Worm (Caenorhabditis elegans) whole organism, young adult: Measurements from ENCODE around the gene srd-44.
A peak's percentile ranks its signal among the peaks of the same experiment; 100 is the strongest.

Experiments used
- B0336.3 ChIP-seq: fragments of 200-800 bp; sonication (Bioruptor generic); IDR thresholded peaks from 2 replicates; pipeline ENCODE4 v1.3.6; 2022; ENCODE audit warnings: missing genetic modification characterization, missing compliant biosample characterization
- F10E7.11 ChIP-seq: sonication (generic microtip); optimal IDR thresholded peaks from 2 replicates; lab custom pipeline; 2017; ENCODE audit warnings: mild to moderate bottlenecking, missing genetic modification characterization, moderate library complexity, missing compliant biosample characterization
- F22D6.2 ChIP-seq: sonication (generic microtip); optimal IDR thresholded peaks from 2 replicates; lab custom pipeline; 2016; ENCODE audit warnings: mild to moderate bottlenecking, missing genetic modification characterization, missing compliant biosample characterization
- F37B4.10 ChIP-seq: fragments of 200-800 bp; sonication (Bioruptor generic); IDR thresholded peaks from 2 replicates; pipeline ENCODE4 v1.3.6; 2022; ENCODE audit warnings: missing genetic modification characterization, missing compliant biosample characterization
- F52B5.7 ChIP-seq: sonication (generic microtip); optimal IDR thresholded peaks from 2 replicates; lab custom pipeline; 2016; ENCODE audit warnings: mild to moderate bottlenecking, missing genetic modification characterization, missing compliant biosample characterization
- F55B11.4 ChIP-seq: sonication (generic microtip); optimal IDR thresholded peaks from 2 replicates; lab custom pipeline; 2016; ENCODE audit warnings: missing compliant biosample characterization, missing genetic modification characterization, borderline replicate concordance; ENCODE audit not compliant: insufficient read depth
- K11D2.4 ChIP-seq: fragments of 200-800 bp; sonication (Bioruptor generic); IDR thresholded peaks from 2 replicates; pipeline ENCODE4 v1.3.6; 2022; ENCODE audit warnings: missing genetic modification reagents, missing genetic modification characterization, missing compliant biosample characterization
- T07F8.4 ChIP-seq: sonication (generic microtip); optimal IDR thresholded peaks from 2 replicates; lab custom pipeline; 2016; ENCODE audit warnings: mild to moderate bottlenecking, missing genetic modification characterization, moderate library complexity, missing compliant biosample characterization
- T26A5.8 ChIP-seq: sonication (generic microtip); optimal IDR thresholded peaks from 2 replicates; lab custom pipeline; 2016; ENCODE audit warnings: missing genetic modification characterization, missing compliant biosample characterization
- akir-1 ChIP-seq: fragments of 200-800 bp; sonication (Bioruptor generic); optimal IDR thresholded peaks from 2 replicates; lab custom pipeline; 2018; ENCODE audit warnings: mild to moderate bottlenecking, missing genetic modification characterization, moderate library complexity, missing compliant biosample characterization
- ama-1 ChIP-seq, 3 experiments: fragments of 150-350 bp in 1 of 3; sonication (generic microtip) in 2 of 3; optimal IDR thresholded peaks; 2 replicates each; lab custom pipeline; 2014 to 2018; ENCODE audit warnings: missing biosample characterization in 2 of 3, missing genetic modification characterization in 2 of 3, missing genetic modification reagents in 2 of 3
- athp-1 ChIP-seq: sonication (generic microtip); optimal IDR thresholded peaks from 2 replicates; lab custom pipeline; 2017; ENCODE audit warnings: mild to moderate bottlenecking, missing genetic modification characterization, missing compliant biosample characterization
- attf-5 ChIP-seq: fragments of 200-800 bp; sonication (Bioruptor generic); optimal IDR thresholded peaks from 2 replicates; lab custom pipeline; 2018; ENCODE audit warnings: mild to moderate bottlenecking, missing genetic modification characterization, missing compliant biosample characterization
- attf-6 ChIP-seq: fragments of 200-800 bp; sonication (Bioruptor generic); IDR thresholded peaks from 2 replicates; pipeline ENCODE4 v1.3.6; 2022; ENCODE audit warnings: missing genetic modification reagents, missing genetic modification characterization, missing compliant biosample characterization
- ccch-3 ChIP-seq: fragments of 200-800 bp; sonication (Bioruptor generic); optimal IDR thresholded peaks from 2 replicates; lab custom pipeline; 2018; ENCODE audit warnings: mild to moderate bottlenecking, missing genetic modification characterization, missing compliant biosample characterization
- cebp-2 ChIP-seq: fragments of 200-800 bp; sonication (Bioruptor generic); IDR thresholded peaks from 2 replicates; pipeline ENCODE4 v1.3.6; 2022; ENCODE audit warnings: missing genetic modification characterization, missing compliant biosample characterization
- chd-7 ChIP-seq: sonication (generic microtip); optimal IDR thresholded peaks from 2 replicates; lab custom pipeline; 2016; ENCODE audit warnings: mild to moderate bottlenecking, missing genetic modification characterization, moderate library complexity, missing compliant biosample characterization
- die-1 ChIP-seq: sonication (generic microtip); optimal IDR thresholded peaks from 2 replicates; lab custom pipeline; 2016; ENCODE audit warnings: missing genotype, mild to moderate bottlenecking, missing genetic modification characterization, missing compliant biosample characterization
- dox-1 ChIP-seq: fragments of 200-800 bp; sonication (Bioruptor generic); IDR thresholded peaks from 2 replicates; pipeline ENCODE4 v1.3.6; 2022; ENCODE audit warnings: missing genetic modification reagents, missing genetic modification characterization, missing compliant biosample characterization
- egl-18 ChIP-seq: fragments of 200-800 bp; sonication (Bioruptor generic); IDR thresholded peaks from 2 replicates; pipeline ENCODE4 v1.3.6; 2022; ENCODE audit warnings: missing genetic modification reagents, missing genetic modification characterization, missing compliant biosample characterization
- egl-44 ChIP-seq: fragments of 200-800 bp; sonication (Bioruptor generic); IDR thresholded peaks from 2 replicates; pipeline ENCODE4 v1.3.6; 2022; ENCODE audit warnings: missing genetic modification reagents, missing genetic modification characterization, missing compliant biosample characterization
- ekl-4 ChIP-seq: fragments of 200-800 bp; sonication (Bioruptor generic); IDR thresholded peaks from 2 replicates; pipeline ENCODE4 v1.3.6; 2022; ENCODE audit warnings: missing genetic modification reagents, missing genetic modification characterization, missing compliant biosample characterization
- hlh-26 ChIP-seq: fragments of 200-800 bp; sonication (Bioruptor generic); conservative IDR thresholded peaks from 2 replicates; pipeline ENCODE4 v1.3.6; 2022; ENCODE audit warnings: missing genetic modification reagents, missing genetic modification characterization, missing compliant biosample characterization
- hsf-1 ChIP-seq: fragments of 200-800 bp; sonication (Bioruptor generic); IDR thresholded peaks from 2 replicates; pipeline ENCODE4 v1.3.6; 2022; ENCODE audit warnings: missing genetic modification reagents, missing genetic modification characterization, missing compliant biosample characterization
- let-526 ChIP-seq: fragments of 200-800 bp; sonication (Bioruptor generic); IDR thresholded peaks from 2 replicates; pipeline ENCODE4 v1.3.6; 2022; ENCODE audit warnings: missing genetic modification reagents, missing genetic modification characterization, missing compliant biosample characterization
- lin-35 ChIP-seq, 3 experiments: fragments of 150-350 bp in 2 of 3; sonication (generic microtip) in 1 of 3; optimal IDR thresholded peaks; 2 replicates each; lab custom pipeline; 2014 to 2018; ENCODE audit warnings: missing biosample characterization in 3 of 3, missing genetic modification characterization in 3 of 3, missing genetic modification reagents in 3 of 3
- lin-54 ChIP-seq: fragments of 200-800 bp; sonication (Bioruptor generic); optimal IDR thresholded peaks from 2 replicates; lab custom pipeline; 2018; ENCODE audit warnings: mild to moderate bottlenecking, missing genetic modification characterization, missing compliant biosample characterization
- lir-1 ChIP-seq: fragments of 200-800 bp; sonication (Bioruptor generic); conservative IDR thresholded peaks from 2 replicates; pipeline ENCODE4 v1.3.6; 2022; ENCODE audit warnings: missing genetic modification reagents, missing genetic modification characterization, missing compliant biosample characterization
- lsy-27 ChIP-seq: sonication (generic microtip); optimal IDR thresholded peaks from 2 replicates; lab custom pipeline; 2017; ENCODE audit warnings: missing genetic modification characterization, mild to moderate bottlenecking, missing compliant biosample characterization, antibody characterized with exemption, missing genotype, borderline replicate concordance; ENCODE audit not compliant: insufficient read depth
- madf-3 ChIP-seq: fragments of 200-800 bp; sonication (Bioruptor generic); IDR thresholded peaks from 2 replicates; pipeline ENCODE4 v1.3.6; 2022; ENCODE audit warnings: missing genetic modification reagents, missing genetic modification characterization, missing compliant biosample characterization
- madf-8 ChIP-seq: fragments of 200-800 bp; sonication (Bioruptor generic); conservative IDR thresholded peaks from 2 replicates; pipeline ENCODE4 v1.3.6; 2022; ENCODE audit warnings: missing genetic modification reagents, missing genetic modification characterization, missing compliant biosample characterization
- mel-28 ChIP-seq: sonication (generic microtip); optimal IDR thresholded peaks from 2 replicates; lab custom pipeline; 2016; ENCODE audit warnings: borderline replicate concordance, mild to moderate bottlenecking, missing genetic modification characterization, missing compliant biosample characterization
- nfyb-1 ChIP-seq: fragments of 200-800 bp; sonication (Bioruptor generic); IDR thresholded peaks from 2 replicates; pipeline ENCODE4 v1.3.6; 2022; ENCODE audit warnings: missing genetic modification reagents, missing genetic modification characterization, missing compliant biosample characterization
- nhr-179 ChIP-seq: sonication (generic microtip); optimal IDR thresholded peaks from 2 replicates; lab custom pipeline; 2016; ENCODE audit warnings: mild to moderate bottlenecking, missing genetic modification characterization, missing compliant biosample characterization
- nhr-27 ChIP-seq: fragments of 200-800 bp; sonication (Bioruptor generic); optimal IDR thresholded peaks from 2 replicates; lab custom pipeline; 2018; ENCODE audit warnings: mild to moderate bottlenecking, missing genetic modification characterization, moderate library complexity, missing compliant biosample characterization
- pha-4 ChIP-seq: fragments of 150-350 bp; sonication (generic microtip); optimal IDR thresholded peaks from 2 replicates; lab custom pipeline; 2014; ENCODE audit warnings: missing biosample characterization, missing genetic modification reagents, missing genetic modification characterization
- rcor-1 ChIP-seq: fragments of 200-800 bp; sonication (Bioruptor generic); IDR thresholded peaks from 2 replicates; pipeline ENCODE4 v1.3.6; 2022; ENCODE audit warnings: missing genetic modification reagents, missing genetic modification characterization, missing compliant biosample characterization
- sdz-38 ChIP-seq: sonication (generic microtip); optimal IDR thresholded peaks from 2 replicates; lab custom pipeline; 2016; ENCODE audit warnings: missing genotype, missing genetic modification characterization, missing compliant biosample characterization
- sea-2 ChIP-seq: fragments of 200-800 bp; sonication (Bioruptor generic); IDR thresholded peaks from 2 replicates; pipeline ENCODE4 v1.3.6; 2022; ENCODE audit warnings: missing genetic modification characterization, missing compliant biosample characterization
- snpc-1.1 ChIP-seq: sonication (generic microtip); optimal IDR thresholded peaks from 2 replicates; lab custom pipeline; 2017; ENCODE audit warnings: missing genetic modification characterization, mild to moderate bottlenecking, missing compliant biosample characterization, antibody characterized with exemption, moderate library complexity, missing genotype, missing genetic modification reagents; ENCODE audit not compliant: insufficient read depth
- snpc-3.4 ChIP-seq: sonication (generic microtip); optimal IDR thresholded peaks from 2 replicates; lab custom pipeline; 2017; ENCODE audit warnings: missing genetic modification characterization, mild to moderate bottlenecking, missing compliant biosample characterization, antibody characterized with exemption, moderate library complexity, missing genotype, missing genetic modification reagents
- sptf-2 ChIP-seq: fragments of 200-800 bp; sonication (Bioruptor generic); optimal IDR thresholded peaks from 2 replicates; lab custom pipeline; 2018; ENCODE audit warnings: mild to moderate bottlenecking, missing genetic modification characterization, missing compliant biosample characterization
- unc-130 ChIP-seq: sonication (generic microtip); optimal IDR thresholded peaks from 2 replicates; lab custom pipeline; 2016; ENCODE audit warnings: missing genetic modification reagents, missing genetic modification characterization, missing compliant biosample characterization
- zim-3 ChIP-seq: sonication (generic microtip); optimal IDR thresholded peaks from 2 replicates; lab custom pipeline; 2017; ENCODE audit warnings: mild to moderate bottlenecking, missing genetic modification characterization, moderate library complexity, missing compliant biosample characterization
- ztf-18 ChIP-seq: sonication (generic microtip); optimal IDR thresholded peaks from 2 replicates; lab custom pipeline; 2016; ENCODE audit warnings: missing genotype, mild to moderate bottlenecking, missing genetic modification characterization, missing compliant biosample characterization
- ztf-22 ChIP-seq: fragments of 200-800 bp; sonication (Bioruptor generic); optimal IDR thresholded peaks from 2 replicates; lab custom pipeline; 2018; ENCODE audit warnings: mild to moderate bottlenecking, missing genetic modification characterization, moderate library complexity, missing compliant biosample characterization
- ztf-3 ChIP-seq: fragments of 200-800 bp; sonication (Bioruptor generic); optimal IDR thresholded peaks from 2 replicates; lab custom pipeline; 2018; ENCODE audit warnings: mild to moderate bottlenecking, missing genetic modification characterization, missing compliant biosample characterization

Gene srd-44

DNA sequence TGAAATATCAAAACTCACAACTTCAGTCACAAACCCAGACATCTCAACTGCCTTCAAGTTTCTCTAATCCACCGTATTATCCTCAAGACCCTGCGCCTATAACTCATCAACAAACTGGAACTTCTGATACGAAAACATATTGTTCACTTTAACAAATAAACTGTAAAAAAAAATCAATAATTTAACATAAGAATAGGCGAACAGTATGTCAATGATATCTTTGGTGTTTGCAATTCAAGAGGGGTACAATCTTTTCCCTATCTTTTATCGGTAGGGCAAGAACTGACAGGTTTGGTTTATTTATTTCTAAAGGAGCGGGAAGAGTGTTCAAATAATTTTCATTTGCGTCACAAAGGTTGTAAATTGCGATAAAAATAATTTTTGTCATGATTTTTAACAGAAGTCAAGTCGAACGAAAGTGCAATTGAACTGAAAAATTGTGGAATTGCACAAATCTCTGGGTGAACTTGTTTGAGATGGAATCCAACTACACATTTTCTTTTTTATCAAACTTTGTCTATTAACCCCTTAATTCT lies 24.8 kb downstream of the srd-44 start (continued):
- peak; percentile 46 for TF ChIP-seq athp-1 (tag; lab: Kevin White, UChicago)
- peak; percentile 94 for TF ChIP-seq F22D6.2 (tag; lab: Kevin White, UChicago)
- peak in 2 of 3 experiments; percentile 86 to 98 for TF ChIP-seq lin-35 (GFP tag; optimal IDR thresholded peaks at IDR 0.05; lab: Kevin White, UChicago)
- peak; percentile 38 for TF ChIP-seq sptf-2 (GFP tag; lab: Kevin White, UChicago)
- peak; percentile 99 for TF ChIP-seq B0336.3 (GFP tag; lab: Robert Waterston, UW)
- TF ChIP-seq K11D2.4 (GFP tag; lab: Robert Waterston, UW): peak; percentile 98
- peak; percentile 36 for TF ChIP-seq snpc-3.4 (tag; lab: Kevin White, UChicago)
- peak; percentile 70 for TF ChIP-seq akir-1 (GFP tag; lab: Kevin White, UChicago)
- peak; percentile 87 for TF ChIP-seq egl-44 (GFP tag; lab: Robert Waterston, UW)
- peak; percentile 91 for TF ChIP-seq F10E7.11 (tag; lab: Kevin White, UChicago)
- TF ChIP-seq lin-54 (GFP tag; lab: Kevin White, UChicago): peak; percentile 88
- peak; percentile 85 for TF ChIP-seq T07F8.4 (tag; lab: Kevin White, UChicago)
- TF ChIP-seq ccch-3 (GFP tag; lab: Kevin White, UChicago): peak; percentile 86
- TF ChIP-seq F55B11.4 (tag; lab: Kevin White, UChicago): no peak
- TF ChIP-seq egl-18: peak; percentile 88; the same call in 1 of the 2 replicates
- TF ChIP-seq lsy-27: no peak
- TF ChIP-seq F52B5.7 (tag; lab: Kevin White, UChicago): peak; percentile 77
- peak; percentile 79 for TF ChIP-seq ztf-18
- no peak for TF ChIP-seq madf-8 (GFP tag; lab: Robert Waterston, UW)
- TF ChIP-seq attf-6 (GFP tag; lab: Robert Waterston, UW): no peak
- peak; percentile 23 for TF ChIP-seq zim-3 (tag; lab: Kevin White, UChicago)
- peak; percentile 97 for TF ChIP-seq pha-4 (tag; lab: Kevin White, UChicago)
- peak; percentile 94 for TF ChIP-seq rcor-1 (GFP tag; lab: Robert Waterston, UW)
- peak; percentile 80 for TF ChIP-seq nhr-27
- peak; percentile 73 for TF ChIP-seq ekl-4 (GFP tag; lab: Robert Waterston, UW)
- TF ChIP-seq hsf-1 (GFP tag; lab: Robert Waterston, UW): 0 out of 2 replicates have a peak, but pooled peaks have one; percentile 20
- TF ChIP-seq unc-130 (GFP tag; lab: Kevin White, UChicago): peak; percentile 33
- no peak for TF ChIP-seq sdz-38
- TF ChIP-seq ztf-22 (GFP tag; lab: Kevin White, UChicago): peak; percentile 67
- TF ChIP-seq die-1 (tag; lab: Kevin White, UChicago): peak; percentile 66
- no peak for TF ChIP-seq T26A5.8 (tag; lab: Kevin White, UChicago)
- no peak for TF ChIP-seq hlh-26
- peak; percentile 81 for TF ChIP-seq lir-1 (GFP tag; lab: Robert Waterston, UW)
- peak; percentile 53 for TF ChIP-seq snpc-1.1 (tag; lab: Kevin White, UChicago)
- peak; percentile 96 for TF ChIP-seq dox-1 (GFP tag; lab: Robert Waterston, UW)
- peak; percentile 89 for TF ChIP-seq chd-7 (tag; lab: Kevin White, UChicago)
- TF ChIP-seq ztf-3 (GFP tag; lab: Kevin White, UChicago): peak; percentile 88
- peak; percentile 81 for TF ChIP-seq mel-28
- TF ChIP-seq sea-2 (GFP tag; lab: Robert Waterston, UW): no peak
- TF ChIP-seq ama-1 (optimal IDR thresholded peaks at IDR 0.05; lab: Kevin White, UChicago): no peak
- TF ChIP-seq ama-1 (GFP tag; optimal IDR thresholded peaks at IDR 0.05; lab: Kevin White, UChicago): peak in 1 of 2 experiments; percentile 73
- peak; percentile 95 for TF ChIP-seq nfyb-1 (GFP tag; lab: Robert Waterston, UW)
- peak; percentile 54 for TF ChIP-seq attf-5 (GFP tag; lab: Kevin White, UChicago)
- peak; percentile 93; the same call in 1 of the 2 replicates for TF ChIP-seq cebp-2
- TF ChIP-seq F37B4.10 (GFP tag; lab: Robert Waterston, UW): no peak
- TF ChIP-seq nhr-179 (tag; lab: Kevin White, UChicago): peak; percentile 81
- TF ChIP-seq let-526: peak; percentile 81
- peak; percentile 72 for TF ChIP-seq madf-3 (GFP tag; lab: Robert Waterston, UW)
